Fruit fly (Drosophila melanogaster) whole organism, embryonic: ENCODE measurements around the gene Ror.

ENCODE experiments used
- Ada2b ChIP-seq: fragments of 200-800 bp; sonication (Bioruptor generic); IDR thresholded peaks from 2 replicates; pipeline ENCODE4 v1.3.6; 2022; ENCODE audit warnings: missing biosample characterization, missing genetic modification characterization
- Atf6 ChIP-seq: fragments of 200-800 bp; sonication (Bioruptor generic); IDR thresholded peaks from 2 replicates; pipeline ENCODE4 v1.3.6; 2022; ENCODE audit warnings: missing biosample characterization, missing genetic modification characterization
- B-H1 ChIP-seq: fragments of 200-800 bp; sonication (Bioruptor generic); IDR thresholded peaks from 3 replicates; pipeline ENCODE4 v1.3.6; 2022; ENCODE audit warnings: missing biosample characterization, missing genetic modification characterization
- CG10462 ChIP-seq: fragments of 200-800 bp; sonication (Bioruptor generic); optimal IDR thresholded peaks from 2 replicates; lab custom pipeline; 2016; ENCODE audit warnings: missing biosample characterization, missing genetic modification characterization
- CG10959 ChIP-seq: fragments of 200-800 bp; sonication (Bioruptor generic); IDR thresholded peaks from 2 replicates; pipeline ENCODE4 v1.3.6; 2022; ENCODE audit warnings: missing biosample characterization, missing genetic modification characterization
- CG13296 ChIP-seq: fragments of 200-800 bp; sonication (Bioruptor generic); optimal IDR thresholded peaks from 3 replicates; lab custom pipeline; 2018; ENCODE audit warnings: missing biosample characterization, mild to moderate bottlenecking, missing genetic modification characterization
- CG16815 ChIP-seq: fragments of 200-800 bp; sonication (Bioruptor generic); optimal IDR thresholded peaks from 3 replicates; lab custom pipeline; 2017; ENCODE audit warnings: missing biosample characterization, mild to moderate bottlenecking, missing genetic modification characterization
- CG3281 ChIP-seq: fragments of 200-800 bp; sonication (Bioruptor generic); optimal IDR thresholded peaks from 3 replicates; lab custom pipeline; 2017; ENCODE audit warnings: missing biosample characterization, mild to moderate bottlenecking, missing genetic modification characterization
- CG3407 ChIP-seq: fragments of 200-800 bp; sonication (Bioruptor generic); optimal IDR thresholded peaks from 2 replicates; lab custom pipeline; 2018; ENCODE audit warnings: missing biosample characterization, mild to moderate bottlenecking, missing genetic modification characterization
- CG4328 ChIP-seq: fragments of 200-800 bp; sonication (Bioruptor generic); optimal IDR thresholded peaks from 3 replicates; lab custom pipeline; 2017; ENCODE audit warnings: missing biosample characterization, missing genetic modification reagents, missing genetic modification characterization
- CG4707 ChIP-seq: fragments of 200-800 bp; sonication (Bioruptor generic); optimal IDR thresholded peaks from 2 replicates; lab custom pipeline; 2018; ENCODE audit warnings: missing biosample characterization, mild to moderate bottlenecking, missing genetic modification characterization, moderate library complexity
- CG6689 ChIP-seq: fragments of 200-800 bp; sonication (Bioruptor generic); IDR thresholded peaks from 2 replicates; pipeline ENCODE4 v1.3.6; 2022; ENCODE audit warnings: missing biosample characterization, missing genetic modification characterization
- CG6765 ChIP-seq: fragments of 200-800 bp; sonication (Bioruptor generic); optimal IDR thresholded peaks from 3 replicates; lab custom pipeline; 2017; ENCODE audit warnings: missing biosample characterization, mild to moderate bottlenecking, missing genetic modification characterization
- CG7928 ChIP-seq: fragments of 200-800 bp; sonication (Bioruptor generic); optimal IDR thresholded peaks from 2 replicates; lab custom pipeline; 2017; ENCODE audit warnings: missing biosample characterization, mild to moderate bottlenecking, missing genetic modification characterization
- CG8359 ChIP-seq: fragments of 200-800 bp; sonication (Bioruptor generic); optimal IDR thresholded peaks from 2 replicates; lab custom pipeline; 2017; ENCODE audit warnings: missing biosample characterization, mild to moderate bottlenecking, missing genetic modification characterization, borderline replicate concordance
- CG9876 ChIP-seq: fragments of 200-800 bp; sonication (Bioruptor generic); optimal IDR thresholded peaks from 2 replicates; lab custom pipeline; 2016; ENCODE audit warnings: missing biosample characterization, missing genetic modification characterization
- D19B ChIP-seq: fragments of 200-800 bp; sonication (Bioruptor generic); optimal IDR thresholded peaks from 2 replicates; lab custom pipeline; 2017; ENCODE audit warnings: missing biosample characterization, mild to moderate bottlenecking, missing genetic modification characterization
- Dbx ChIP-seq: fragments of 200-800 bp; sonication (Bioruptor generic); IDR thresholded peaks from 3 replicates; pipeline ENCODE4 v1.3.6; 2022; ENCODE audit warnings: missing biosample characterization, missing genetic modification characterization
- Dll ChIP-seq: fragments of 200-800 bp; sonication (Bioruptor generic); IDR thresholded peaks from 4 replicates; pipeline ENCODE4 v1.3.6; 2022; ENCODE audit warnings: missing biosample characterization, missing genetic modification characterization; ENCODE audit not compliant: partially characterized antibody
- Dref ChIP-seq: fragments of 200-800 bp; sonication (Bioruptor generic); IDR thresholded peaks from 2 replicates; pipeline ENCODE4 v1.3.6; 2022; ENCODE audit warnings: missing biosample characterization, missing genetic modification characterization
- ERR ChIP-seq: fragments of 200-800 bp; sonication (Bioruptor generic); optimal IDR thresholded peaks from 2 replicates; lab custom pipeline; 2016; ENCODE audit warnings: missing biosample characterization, missing genetic modification characterization
- HmgZ ChIP-seq: fragments of 200-800 bp; sonication (Bioruptor generic); optimal IDR thresholded peaks from 2 replicates; lab custom pipeline; 2018; ENCODE audit warnings: missing biosample characterization, mild to moderate bottlenecking, missing genetic modification characterization
- Hr3 ChIP-seq: fragments of 200-800 bp; sonication (Bioruptor generic); optimal IDR thresholded peaks from 3 replicates; lab custom pipeline; 2016; ENCODE audit warnings: missing biosample characterization, missing genetic modification characterization
- Optix ChIP-seq: fragments of 200-800 bp; sonication (Bioruptor generic); IDR thresholded peaks from 3 replicates; pipeline ENCODE4 v1.3.6; 2022; ENCODE audit warnings: missing biosample characterization, missing genetic modification characterization
- Pdp1 ChIP-seq, 2 experiments: fragments of 200-800 bp; sonication (Bioruptor generic); optimal IDR thresholded peaks; 3 replicates each; lab custom pipeline; 2016; ENCODE audit warnings: missing biosample characterization in 2 of 2, missing genetic modification characterization in 2 of 2, mild to moderate bottlenecking in 1 of 2, moderate library complexity in 1 of 2
- Ravus ChIP-seq: fragments of 200-800 bp; sonication (Bioruptor generic); IDR thresholded peaks from 2 replicates; pipeline ENCODE4 v1.3.6; 2022; ENCODE audit warnings: missing biosample characterization, missing genetic modification characterization
- Sin3A ChIP-seq: fragments of >200 bp; optimal IDR thresholded peaks from 2 replicates; lab custom pipeline; 2018
- Sry-δ ChIP-seq: fragments of 200-800 bp; sonication (Bioruptor generic); optimal IDR thresholded peaks from 2 replicates; lab custom pipeline; 2016; ENCODE audit warnings: missing biosample characterization, missing genetic modification characterization
- Taf1 ChIP-seq: fragments of 200-800 bp; sonication (Bioruptor generic); IDR thresholded peaks from 2 replicates; pipeline ENCODE4 v1.3.6; 2022; ENCODE audit warnings: missing biosample characterization, missing genetic modification characterization
- Tbp ChIP-seq: fragments of >200 bp; optimal IDR thresholded peaks from 2 replicates; lab custom pipeline; 2018; ENCODE audit warnings: missing biosample characterization, missing genetic modification characterization
- Trl ChIP-seq, 3 experiments: fragments of >200 bp in 2 of 3; fragments of 200-800 bp in 1 of 3; sonication (Bioruptor generic) in 1 of 3; optimal IDR thresholded peaks; 2 replicates in 1 of 3; 3 replicates in 2 of 3; lab custom pipeline; 2016 to 2017; ENCODE audit warnings: missing biosample characterization in 1 of 3, missing genetic modification characterization in 1 of 3
- Vsx1 ChIP-seq: fragments of 200-800 bp; sonication (Bioruptor generic); optimal IDR thresholded peaks from 2 replicates; lab custom pipeline; 2017; ENCODE audit warnings: missing biosample characterization, mild to moderate bottlenecking, missing genetic modification characterization, missing genetic modification reagents
- al ChIP-seq: fragments of 200-800 bp; sonication (Bioruptor generic); IDR thresholded peaks from 2 replicates; pipeline ENCODE4 v1.3.6; 2022; ENCODE audit warnings: missing biosample characterization, missing genetic modification characterization
- bsh ChIP-seq, 2 experiments: fragments of 200-800 bp; sonication (Bioruptor generic); optimal IDR thresholded peaks; 2 replicates each; lab custom pipeline; 2017 to 2018; ENCODE audit warnings: mild to moderate bottlenecking in 2 of 2, missing biosample characterization in 2 of 2, missing genetic modification characterization in 2 of 2, moderate library complexity in 1 of 2
- cad ChIP-seq: fragments of >200 bp; optimal IDR thresholded peaks from 2 replicates; lab custom pipeline; 2017; ENCODE audit warnings: missing biosample characterization, missing genetic modification characterization
- cwo ChIP-seq: fragments of 200-800 bp; sonication (Bioruptor generic); optimal IDR thresholded peaks from 3 replicates; lab custom pipeline; 2017; ENCODE audit warnings: missing biosample characterization, missing genetic modification characterization, mild to moderate bottlenecking, moderate library complexity, missing genetic modification reagents
- dmrt99B ChIP-seq: fragments of 200-800 bp; sonication (Bioruptor generic); optimal IDR thresholded peaks from 2 replicates; lab custom pipeline; 2018; ENCODE audit warnings: missing biosample characterization, mild to moderate bottlenecking, missing genetic modification characterization, moderate library complexity
- dysf ChIP-seq: fragments of 200-800 bp; sonication (Bioruptor generic); IDR thresholded peaks from 3 replicates; pipeline ENCODE4 v1.3.6; 2022; ENCODE audit warnings: missing biosample characterization, missing genetic modification characterization
- emc ChIP-seq: fragments of 200-800 bp; sonication (Bioruptor generic); optimal IDR thresholded peaks from 2 replicates; lab custom pipeline; 2016; ENCODE audit warnings: missing biosample characterization, missing genetic modification characterization
- ftz-f1 ChIP-seq: fragments of 200-800 bp; sonication (Bioruptor generic); optimal IDR thresholded peaks from 2 replicates; lab custom pipeline; 2016; ENCODE audit warnings: missing biosample characterization, missing genetic modification characterization
- knrl ChIP-seq: fragments of 200-800 bp; sonication (Bioruptor generic); IDR thresholded peaks from 3 replicates; pipeline ENCODE4 v1.3.6; 2022; ENCODE audit warnings: missing biosample characterization, missing genetic modification characterization; ENCODE audit not compliant: partially characterized antibody
- lilli ChIP-seq: fragments of 200-800 bp; sonication (Bioruptor generic); optimal IDR thresholded peaks from 3 replicates; lab custom pipeline; 2016; ENCODE audit warnings: missing biosample characterization, missing genetic modification characterization
- lola ChIP-seq, 3 experiments: fragments of >200 bp in 2 of 3; fragments of 200-800 bp in 1 of 3; sonication (Bioruptor generic) in 1 of 3; optimal IDR thresholded peaks; 2 replicates each; lab custom pipeline; 2017 to 2019; ENCODE audit warnings: missing biosample characterization in 3 of 3, missing genetic modification characterization in 3 of 3, mild to moderate bottlenecking in 1 of 3, moderate library complexity in 1 of 3
- peb ChIP-seq: fragments of 200-800 bp; sonication (Bioruptor generic); IDR thresholded peaks from 2 replicates; pipeline ENCODE4 v1.3.6; 2022; ENCODE audit warnings: missing biosample characterization, missing genetic modification characterization
- sc ChIP-seq, 3 experiments: fragments of >200 bp in 2 of 3; fragments of 200-800 bp in 1 of 3; sonication (Bioruptor generic) in 1 of 3; optimal IDR thresholded peaks; 2 replicates in 2 of 3; 3 replicates in 1 of 3; lab custom pipeline; 2017; ENCODE audit warnings: mild to moderate bottlenecking in 1 of 3, missing biosample characterization in 1 of 3, missing genetic modification characterization in 1 of 3, missing genetic modification reagents in 1 of 3
- sd ChIP-seq: fragments of 200-800 bp; sonication (Bioruptor generic); optimal IDR thresholded peaks from 3 replicates; lab custom pipeline; 2018; ENCODE audit warnings: missing biosample characterization, mild to moderate bottlenecking, missing genetic modification characterization, moderate library complexity
- tgo ChIP-seq: fragments of 200-800 bp; sonication (Bioruptor generic); IDR thresholded peaks from 3 replicates; pipeline ENCODE4 v1.3.6; 2022; ENCODE audit warnings: missing biosample characterization, missing genetic modification characterization
- trem ChIP-seq: fragments of 200-800 bp; optimal IDR thresholded peaks from 3 replicates; lab custom pipeline; 2019; ENCODE audit warnings: missing biosample characterization, mild to moderate bottlenecking, missing genetic modification characterization, moderate library complexity
- wek ChIP-seq: fragments of 200-800 bp; sonication (Bioruptor generic); optimal IDR thresholded peaks from 3 replicates; lab custom pipeline; 2018; ENCODE audit warnings: missing biosample characterization, mild to moderate bottlenecking, missing genetic modification characterization, moderate library complexity
- yki ChIP-seq: fragments of >200 bp; optimal IDR thresholded peaks from 3 replicates; lab custom pipeline; 2018

The Ror gene

dm6 chr2L:10299810-10300147 lies 48.1 kb downstream of the Ror start, which contains the start of gene CYLD:
TSS of gene CYLD (minus strand) at chr2L:10299847.
- TF ChIP-seq Pdp1 (GFP tag; optimal IDR thresholded peaks at IDR 0.05; lab: Kevin White, UChicago), result peak in 1 of 2 experiments; percentile 26
- TF ChIP-seq Ada2b, result peak; percentile 40; the same call in 1 of the 2 replicates
- no peak for TF ChIP-seq CG9876 (GFP tag; lab: Kevin White, UChicago)
- TF ChIP-seq cwo, result peak; percentile 70
- no peak for TF ChIP-seq sc (optimal IDR thresholded peaks at IDR 0.05; lab: Kevin White, UChicago)
- TF ChIP-seq sc (GFP tag; optimal IDR thresholded peaks at IDR 0.05; lab: Kevin White, UChicago), result peak; percentile 13
- peak in 1 of 3 experiments; percentile 56 for TF ChIP-seq lola (GFP tag; optimal IDR thresholded peaks at IDR 0.05; lab: Kevin White, UChicago)
- no peak for TF ChIP-seq Trl (optimal IDR thresholded peaks at IDR 0.05; lab: Kevin White, UChicago)
- peak; percentile 31 for TF ChIP-seq Trl (GFP tag; optimal IDR thresholded peaks at IDR 0.05; lab: Kevin White, UChicago)
- no peak for TF ChIP-seq CG8359 (GFP tag; lab: Kevin White, UChicago)
- TF ChIP-seq ERR (GFP tag; lab: Kevin White, UChicago), result no peak
- peak; percentile 75 for TF ChIP-seq trem
- TF ChIP-seq B-H1, result peak; percentile 61; the same call in 1 of the 3 replicates
- no peak for TF ChIP-seq peb
- TF ChIP-seq tgo (GFP tag; lab: Robert Waterston, UW), result peak; percentile 61; the same call in 2 of the 3 replicates
- TF ChIP-seq lilli (GFP tag; lab: Kevin White, UChicago), result peak; percentile 53
- peak; percentile 70 for TF ChIP-seq CG6689 (GFP tag; lab: Robert Waterston, UW)
- TF ChIP-seq Taf1 (GFP tag; lab: Robert Waterston, UW), result no peak
- TF ChIP-seq Dref (GFP tag; lab: Robert Waterston, UW), result peak; percentile 65
- no peak; the same call in 1 of the 2 replicates for TF ChIP-seq Ravus (GFP tag; lab: Robert Waterston, UW)
- peak; percentile 71 for TF ChIP-seq Hr3 (GFP tag; lab: Kevin White, UChicago)
- TF ChIP-seq D19B (GFP tag; lab: Kevin White, UChicago), result no peak
- TF ChIP-seq Tbp, result no peak
- TF ChIP-seq wek (GFP tag; lab: Kevin White, UChicago), result peak; percentile 97
- no peak for TF ChIP-seq knrl (GFP tag; lab: Robert Waterston, UW)
- peak; percentile 42 for TF ChIP-seq HmgZ (tag; lab: Kevin White, UChicago)
- peak; percentile 15 for TF ChIP-seq Vsx1 (GFP tag; lab: Kevin White, UChicago)
- no peak for TF ChIP-seq CG7928 (GFP tag; lab: Kevin White, UChicago)
- TF ChIP-seq CG6765 (GFP tag; lab: Kevin White, UChicago), result peak; percentile 18
- TF ChIP-seq CG16815, result no peak
- TF ChIP-seq yki, result no peak
- TF ChIP-seq dysf (GFP tag; lab: Robert Waterston, UW), result peak; percentile 62; the same call in 1 of the 3 replicates
- peak; percentile 58; the same call in 1 of the 4 replicates for TF ChIP-seq Dll (GFP tag; lab: Robert Waterston, UW)
- TF ChIP-seq Sin3A (lab: Kevin White, UChicago), result no peak
- TF ChIP-seq Optix (GFP tag; lab: Robert Waterston, UW), result no peak
- peak; percentile 39 for TF ChIP-seq Sry-δ (GFP tag; lab: Kevin White, UChicago)
- no peak; the same call in 1 of the 2 replicates for TF ChIP-seq al (GFP tag; lab: Robert Waterston, UW)
- TF ChIP-seq CG4328 (GFP tag; lab: Kevin White, UChicago), result no peak
- TF ChIP-seq ftz-f1, result no peak
- peak; percentile 57; the same call in 1 of the 3 replicates for TF ChIP-seq Dbx (GFP tag; lab: Robert Waterston, UW)
- TF ChIP-seq emc, result no peak
- peak; percentile 65 for TF ChIP-seq sd (tag; lab: Kevin White, UChicago)
- TF ChIP-seq CG3407 (GFP tag; lab: Kevin White, UChicago), result peak; percentile 20
- TF ChIP-seq CG3281 (GFP tag; lab: Kevin White, UChicago), result peak; percentile 63
- TF ChIP-seq dmrt99B (tag; lab: Kevin White, UChicago), result peak; percentile 72
- no peak for TF ChIP-seq cad (GFP tag; lab: Kevin White, UChicago)
- peak; percentile 24 for TF ChIP-seq CG10462
- no peak for TF ChIP-seq CG10959 (GFP tag; lab: Robert Waterston, UW)
- peak; percentile 81 for TF ChIP-seq Atf6 (GFP tag; lab: Robert Waterston, UW)
- TF ChIP-seq bsh (GFP tag; optimal IDR thresholded peaks at IDR 0.05; lab: Kevin White, UChicago), result peak in 1 of 2 experiments; percentile 83
- TF ChIP-seq CG13296 (GFP tag; lab: Kevin White, UChicago), result peak; percentile 72
- peak; percentile 9 for TF ChIP-seq CG4707 (GFP tag; lab: Kevin White, UChicago)
